Worm (Caenorhabditis elegans) whole organism, midembryonic: Measurements from ENCODE around the gene C09E7.8.

Source experiments
- T22C8.4 ChIP-seq: fragments of 200-800 bp; sonication (Bioruptor generic); IDR thresholded peaks from 2 replicates; pipeline ENCODE4 v1.3.6; 2022; ENCODE audit warnings: missing genetic modification characterization, missing compliant biosample characterization
- cog-1 ChIP-seq: sonication (generic microtip); optimal IDR thresholded peaks from 2 replicates; lab custom pipeline; 2016; ENCODE audit warnings: missing genetic modification characterization, missing compliant biosample characterization
- flt-1 ChIP-seq: fragments of 200-800 bp; sonication (Bioruptor generic); IDR thresholded peaks from 2 replicates; pipeline ENCODE4 v1.3.6; 2022; ENCODE audit warnings: missing genetic modification characterization, missing compliant biosample characterization
- klf-2 ChIP-seq: fragments of 200-800 bp; sonication (Bioruptor generic); conservative IDR thresholded peaks from 2 replicates; pipeline ENCODE4 v1.3.6; 2022; ENCODE audit warnings: missing genetic modification reagents, missing genetic modification characterization, missing compliant biosample characterization
- med-1 ChIP-seq: sonication (generic microtip); optimal IDR thresholded peaks from 2 replicates; lab custom pipeline; 2017; ENCODE audit warnings: missing genetic modification characterization, mild to moderate bottlenecking, missing compliant biosample characterization, antibody characterized with exemption, missing genetic modification reagents; ENCODE audit not compliant: insufficient read depth
- ref-1 ChIP-seq: fragments of 200-800 bp; sonication (Bioruptor generic); conservative IDR thresholded peaks from 2 replicates; pipeline ENCODE4 v1.3.6; 2022; ENCODE audit warnings: missing genetic modification reagents, missing genetic modification characterization, missing compliant biosample characterization
- tab-1 ChIP-seq: fragments of 200-800 bp; sonication (Bioruptor generic); IDR thresholded peaks from 2 replicates; pipeline ENCODE4 v1.3.6; 2022; ENCODE audit warnings: missing genetic modification characterization, missing compliant biosample characterization
- ztf-23 ChIP-seq: fragments of 200-800 bp; sonication (Bioruptor generic); IDR thresholded peaks from 2 replicates; pipeline ENCODE4 v1.3.6; 2022; ENCODE audit warnings: missing genetic modification reagents, missing genetic modification characterization, missing compliant biosample characterization
- ztf-29 ChIP-seq: fragments of 200-800 bp; sonication (Bioruptor generic); IDR thresholded peaks from 2 replicates; pipeline ENCODE4 v1.3.6; 2022; ENCODE audit warnings: missing genetic modification reagents, missing genetic modification characterization, missing compliant biosample characterization

The C09E7.8 gene

DNA sequence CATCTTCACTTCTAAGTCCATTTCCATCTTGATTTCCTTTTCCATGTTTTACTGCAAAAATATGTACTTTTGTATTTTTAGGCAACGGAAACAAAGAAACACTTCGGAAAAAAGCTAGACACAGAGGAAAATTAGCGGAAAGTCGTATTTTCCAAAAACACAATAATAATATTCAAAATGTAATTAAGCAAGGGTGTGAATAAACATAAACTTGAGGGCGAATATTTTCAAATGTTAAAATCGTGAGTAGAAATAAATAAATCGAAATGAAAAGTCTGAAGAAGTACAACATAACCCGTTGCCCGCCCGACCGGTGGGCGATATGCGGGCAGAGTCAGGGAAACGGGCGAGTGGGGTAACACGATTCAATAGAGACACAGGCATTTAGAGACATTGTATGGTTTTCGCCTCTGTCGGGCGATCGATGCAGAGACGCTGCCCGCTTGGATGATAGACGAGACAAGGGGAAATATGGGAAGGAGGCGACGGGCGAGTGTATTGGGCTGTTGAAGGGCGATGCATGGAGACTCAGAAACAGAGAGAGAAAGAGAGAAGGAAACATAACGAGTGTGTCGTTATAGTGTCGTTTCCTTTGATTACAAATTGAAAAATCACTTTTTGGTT, 21.3 kb downstream of the C09E7.8 start, which contains the start of gene C09E7.4:
TSS of gene C09E7.4 (minus strand) at position 51 of the 624 bp plus-strand sequence.
- TF ChIP-seq med-1 (GFP tag; lab: Kevin White, UChicago) (no peak), tab-1 (no peak), ref-1 (GFP tag; lab: Robert Waterston, UW) (no peak), klf-2 (GFP tag; lab: Robert Waterston, UW) (no peak), cog-1 (tag; lab: Kevin White, UChicago) (peak; percentile 69), flt-1 (GFP tag; lab: Robert Waterston, UW) (peak; percentile 64; the same call in 1 of the 2 replicates), T22C8.4 (GFP tag; lab: Robert Waterston, UW) (0 out of 2 replicates have a peak, but pooled peaks have one; percentile 43), ztf-29 (GFP tag; lab: Robert Waterston, UW) (no peak), ztf-23 (GFP tag; lab: Robert Waterston, UW) (no peak)

DNA sequence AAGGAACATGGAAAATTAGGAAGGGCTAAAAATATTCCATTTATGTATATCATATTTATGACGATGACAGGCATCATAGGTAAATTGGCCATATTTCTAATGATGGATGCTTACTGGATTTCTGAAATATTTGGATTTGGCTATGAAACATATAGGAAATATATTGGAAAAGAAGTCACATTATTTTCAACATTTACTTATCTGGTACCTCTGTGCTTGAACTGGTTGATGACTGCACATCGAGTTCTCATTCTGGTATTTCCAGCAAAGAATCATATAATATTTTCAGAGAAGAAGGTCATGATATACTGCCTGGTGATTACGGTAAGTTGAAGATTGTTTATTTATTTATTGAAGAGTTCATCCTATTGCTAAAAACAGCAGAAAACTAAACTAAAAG, 25.7 kb downstream of the C09E7.8 start, which contains the start of gene srxa-5:
TSS of gene srxa-5 (plus strand) at position 301 of the 400 bp plus-strand sequence.
- TF ChIP-seq ref-1 (GFP tag; lab: Robert Waterston, UW) (no peak), med-1 (GFP tag; lab: Kevin White, UChicago) (no peak), ztf-29 (GFP tag; lab: Robert Waterston, UW) (no peak)

DNA sequence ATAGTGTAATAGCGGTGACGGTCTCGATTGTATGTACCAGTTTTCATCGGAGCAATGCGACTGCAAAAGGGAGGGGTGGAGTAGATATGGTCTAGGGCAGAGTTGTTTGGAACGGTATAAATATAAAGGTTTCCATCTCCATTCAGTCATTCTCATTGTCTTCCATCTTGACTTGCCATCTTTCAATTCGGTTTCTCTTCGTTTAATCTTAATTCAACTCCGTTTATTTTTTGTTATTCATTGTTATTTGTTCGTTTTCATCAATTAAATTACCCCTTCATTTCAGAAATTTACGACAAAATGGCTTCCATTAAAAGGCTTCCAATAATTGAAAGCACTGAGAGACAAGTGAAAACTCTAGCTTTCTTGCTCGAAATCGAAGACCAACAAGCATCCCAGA, 27.3 kb downstream of the C09E7.8 start, which contains the start of gene C09E7.11:
TSS of gene C09E7.11 (plus strand) at position 301 of the 400 bp plus-strand sequence.
- TF ChIP-seq tab-1 (no peak), klf-2 (GFP tag; lab: Robert Waterston, UW) (no peak), ztf-23 (GFP tag; lab: Robert Waterston, UW) (no peak), med-1 (GFP tag; lab: Kevin White, UChicago) (no peak), ref-1 (GFP tag; lab: Robert Waterston, UW) (no peak), T22C8.4 (GFP tag; lab: Robert Waterston, UW) (no peak), flt-1 (GFP tag; lab: Robert Waterston, UW) (no peak), cog-1 (tag; lab: Kevin White, UChicago) (no peak), ztf-29 (GFP tag; lab: Robert Waterston, UW) (no peak)

- no peak for TF ChIP-seq tab-1
- TF ChIP-seq klf-2 (GFP tag; lab: Robert Waterston, UW): no peak
- TF ChIP-seq cog-1 (tag; lab: Kevin White, UChicago): no peak
- TF ChIP-seq T22C8.4 (GFP tag; lab: Robert Waterston, UW): no peak
- no peak for TF ChIP-seq ztf-23 (GFP tag; lab: Robert Waterston, UW)
- TF ChIP-seq ztf-29 (GFP tag; lab: Robert Waterston, UW): no peak
- no peak for TF ChIP-seq ref-1 (GFP tag; lab: Robert Waterston, UW)
- no peak for TF ChIP-seq flt-1 (GFP tag; lab: Robert Waterston, UW)
- no peak for TF ChIP-seq med-1 (GFP tag; lab: Kevin White, UChicago)
Measured at ce11 chrIII:6527902-6528301, 30.5 kb downstream of the C09E7.8 start, which contains the start of gene pqn-10. pqn-10 (plus strand) TSS chrIII:6528202.

ce11 chrIII:6525557-6525956, 32.8 kb downstream of the C09E7.8 start, which contains the start of gene oig-1:
oig-1 (minus strand) TSS chrIII:6525657.
- TF ChIP-seq flt-1 (GFP tag; lab: Robert Waterston, UW): no peak
- TF ChIP-seq cog-1 (tag; lab: Kevin White, UChicago): no peak
- TF ChIP-seq klf-2 (GFP tag; lab: Robert Waterston, UW): no peak
- no peak for TF ChIP-seq T22C8.4 (GFP tag; lab: Robert Waterston, UW)
- no peak for TF ChIP-seq tab-1
- TF ChIP-seq ztf-23 (GFP tag; lab: Robert Waterston, UW): no peak
- TF ChIP-seq med-1 (GFP tag; lab: Kevin White, UChicago): no peak
- TF ChIP-seq ref-1 (GFP tag; lab: Robert Waterston, UW): no peak
- no peak for TF ChIP-seq ztf-29 (GFP tag; lab: Robert Waterston, UW)

ce11 chrIII:6519949-6520348, 38.4 kb downstream of the C09E7.8 start, which contains the start of gene C09E7.10:
C09E7.10 (minus strand) TSS chrIII:6520049.
- no peak for TF ChIP-seq ref-1 (GFP tag; lab: Robert Waterston, UW)
- TF ChIP-seq klf-2 (GFP tag; lab: Robert Waterston, UW): no peak
- TF ChIP-seq cog-1 (tag; lab: Kevin White, UChicago): no peak
- no peak for TF ChIP-seq T22C8.4 (GFP tag; lab: Robert Waterston, UW)
- no peak for TF ChIP-seq med-1 (GFP tag; lab: Kevin White, UChicago)
- TF ChIP-seq flt-1 (GFP tag; lab: Robert Waterston, UW): no peak
- TF ChIP-seq ztf-29 (GFP tag; lab: Robert Waterston, UW): no peak
- no peak for TF ChIP-seq tab-1
- TF ChIP-seq ztf-23 (GFP tag; lab: Robert Waterston, UW): no peak

DNA sequence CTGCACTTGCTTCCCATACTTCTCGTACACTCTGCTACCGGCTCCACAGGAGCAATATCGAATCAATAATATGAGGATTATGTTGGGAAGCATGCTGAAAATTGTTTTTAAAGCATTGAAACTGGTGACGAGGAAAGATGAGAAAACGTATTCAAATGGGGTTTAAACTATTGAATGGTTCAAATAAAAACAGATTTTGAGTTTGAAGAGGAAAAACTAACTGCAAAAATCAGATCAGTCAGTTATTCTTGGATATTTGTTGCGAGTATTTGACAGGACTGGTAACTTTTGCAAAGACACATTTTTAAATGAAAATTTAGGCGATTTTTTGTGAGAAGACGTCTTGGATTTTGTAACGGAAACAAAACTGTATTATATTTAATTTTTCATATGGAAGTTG, 43.7 kb downstream of the C09E7.8 start, which contains the start of gene acr-5:
TSS of gene acr-5 (minus strand) at position 101 of the 400 bp plus-strand sequence.
- TF ChIP-seq klf-2 (GFP tag; lab: Robert Waterston, UW) (no peak), T22C8.4 (GFP tag; lab: Robert Waterston, UW) (no peak), cog-1 (tag; lab: Kevin White, UChicago) (no peak), ztf-23 (GFP tag; lab: Robert Waterston, UW) (no peak), ztf-29 (GFP tag; lab: Robert Waterston, UW) (no peak), tab-1 (no peak), med-1 (GFP tag; lab: Kevin White, UChicago) (no peak), flt-1 (GFP tag; lab: Robert Waterston, UW) (no peak), ref-1 (GFP tag; lab: Robert Waterston, UW) (no peak)

DNA sequence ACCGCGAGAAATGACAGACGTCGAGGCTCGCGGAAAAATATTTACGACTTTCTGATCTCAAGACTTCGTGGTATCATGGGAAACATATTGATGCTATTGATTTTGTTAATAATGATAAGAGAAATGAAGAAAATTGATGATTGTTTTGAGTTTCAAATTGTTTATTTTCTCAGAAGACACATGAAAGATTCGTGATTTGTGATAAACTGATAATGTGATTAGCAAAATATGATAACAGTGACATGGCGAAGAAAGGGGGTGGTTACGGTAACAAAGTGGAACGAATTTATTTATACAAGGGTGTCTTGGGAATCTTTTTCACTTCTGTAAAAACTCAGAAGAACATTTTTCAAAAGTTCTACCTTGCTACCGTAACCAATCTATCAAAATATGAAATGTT, 49.1 kb downstream of the C09E7.8 start:
- TF ChIP-seq flt-1 (GFP tag; lab: Robert Waterston, UW) (no peak), ztf-23 (GFP tag; lab: Robert Waterston, UW) (no peak), tab-1 (no peak), T22C8.4 (GFP tag; lab: Robert Waterston, UW) (no peak), cog-1 (tag; lab: Kevin White, UChicago) (no peak), klf-2 (GFP tag; lab: Robert Waterston, UW) (no peak), ref-1 (GFP tag; lab: Robert Waterston, UW) (no peak), ztf-29 (GFP tag; lab: Robert Waterston, UW) (no peak), med-1 (GFP tag; lab: Kevin White, UChicago) (no peak)
